Comparison of ENCODE assay signal across 1 fruit fly cellular context in the genomic region with DNA sequence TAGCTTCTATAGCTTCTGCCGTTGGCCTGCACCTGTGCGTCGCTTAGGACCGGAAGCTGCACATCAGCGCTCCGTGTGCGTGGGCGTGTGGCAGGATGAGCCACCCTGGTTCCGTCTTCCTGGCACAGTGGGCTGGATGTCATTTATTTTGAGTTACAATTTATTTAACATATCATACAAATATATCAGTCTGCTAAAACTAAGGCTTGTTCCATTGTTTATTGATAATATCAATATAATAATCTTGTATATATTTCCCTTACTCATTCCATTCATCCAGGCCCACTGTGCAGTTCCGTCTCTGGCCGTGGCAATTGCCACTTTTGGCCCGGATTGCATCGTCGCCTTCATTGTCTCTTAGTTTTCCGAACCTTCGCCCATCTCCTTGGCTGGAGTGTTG.
TF ChIP-seq lines count a peak whose summit lies in the region.

No protein-coding gene starts in this region.

TF ChIP-seq in whole organism, embryonic, 481 proteins besides CTCF, POLR2A, EP300 and RAD21 (continued from another document and continues in another):
- TF ChIP-seq CG14050 (GFP tag; IDR thresholded peaks at IDR 0.05; lab: Robert Waterston, UW) (peak; percentile 22; the same call in 1 of the 3 replicates), ftz-f1 (GFP tag; optimal IDR thresholded peaks at IDR 0.05; lab: Kevin White, UChicago) (no peak), Eip74EF (GFP tag; optimal IDR thresholded peaks at IDR 0.05; lab: Kevin White, UChicago) (no peak), CG4282 (GFP tag; optimal IDR thresholded peaks at IDR 0.05; lab: Kevin White, UChicago) (no peak), ab (GFP tag; optimal IDR thresholded peaks at IDR 0.05; lab: Kevin White, UChicago) (no peak), Gug (GFP tag; IDR thresholded peaks at IDR 0.05; lab: Robert Waterston, UW) (0 out of 4 replicates have a peak, but pooled peaks have one; percentile 33), CG4424 (GFP tag; optimal IDR thresholded peaks at IDR 0.05; lab: Kevin White, UChicago) (peak; percentile 40), Sox100B (GFP tag; optimal IDR thresholded peaks at IDR 0.05; lab: Kevin White, UChicago) (peak; percentile 17), Pdp1 (GFP tag; optimal IDR thresholded peaks at IDR 0.05; lab: Kevin White, UChicago) (no peak), Oli (tag; optimal IDR thresholded peaks at IDR 0.05; lab: Kevin White, UChicago) (peak; percentile 58), B-H1 (GFP tag; IDR thresholded peaks at IDR 0.05; lab: Robert Waterston, UW) (peak; percentile 57), CG14667 (GFP tag; IDR thresholded peaks at IDR 0.05; lab: Robert Waterston, UW) (peak; percentile 39), HmgD (GFP tag; optimal IDR thresholded peaks at IDR 0.05; lab: Kevin White, UChicago) (no peak), CG13296 (GFP tag; optimal IDR thresholded peaks at IDR 0.05; lab: Kevin White, UChicago) (peak; percentile 17), stc (GFP tag; IDR thresholded peaks at IDR 0.05; lab: Robert Waterston, UW) (peak; percentile 18; the same call in 1 of the 2 replicates), Nf-YC (tag; optimal IDR thresholded peaks at IDR 0.05; lab: Kevin White, UChicago) (no peak), CG10274 (GFP tag; optimal IDR thresholded peaks at IDR 0.05; lab: Kevin White, UChicago) (no peak), CG11695 (GFP tag; IDR thresholded peaks at IDR 0.05; lab: Robert Waterston, UW) (0 out of 3 replicates have a peak, but pooled peaks have one; percentile 41), CG11247 (GFP tag; IDR thresholded peaks at IDR 0.05; lab: Robert Waterston, UW) (peak; percentile 42; the same call in 1 of the 2 replicates), CG10543 (GFP tag; optimal IDR thresholded peaks at IDR 0.05; lab: Kevin White, UChicago) (no peak), ash1 (GFP tag; optimal IDR thresholded peaks at IDR 0.05; lab: Kevin White, UChicago) (no peak), CG3847 (GFP tag; IDR thresholded peaks at IDR 0.05; lab: Robert Waterston, UW) (no peak), lbe (GFP tag; optimal IDR thresholded peaks at IDR 0.05; lab: Kevin White, UChicago) (no peak), CG4730 (GFP tag; IDR thresholded peaks at IDR 0.05; lab: Robert Waterston, UW) (peak; percentile 30; the same call in 1 of the 2 replicates), H2.0 (GFP tag; IDR thresholded peaks at IDR 0.05; lab: Robert Waterston, UW) (0 out of 2 replicates have a peak, but pooled peaks have one; percentile 9), CG6813 (GFP tag; optimal IDR thresholded peaks at IDR 0.05; lab: Kevin White, UChicago) (peak; percentile 17), ewg (GFP tag; optimal IDR thresholded peaks at IDR 0.05; lab: Kevin White, UChicago) (peak; percentile 46), fu2 (GFP tag; optimal IDR thresholded peaks at IDR 0.05; lab: Kevin White, UChicago) (no peak), tgo (GFP tag; IDR thresholded peaks at IDR 0.05; lab: Robert Waterston, UW) (peak; percentile 36; the same call in 1 of the 3 replicates), gro (GFP tag; optimal IDR thresholded peaks at IDR 0.05; lab: Kevin White, UChicago) (no peak), Usf (GFP tag; optimal IDR thresholded peaks at IDR 0.05; lab: Kevin White, UChicago) (no peak), trh (GFP tag; optimal IDR thresholded peaks at IDR 0.05; lab: Kevin White, UChicago) (peak; percentile 4), CG2199 (GFP tag; IDR thresholded peaks at IDR 0.05; lab: Robert Waterston, UW) (no peak), dpn (GFP tag; optimal IDR thresholded peaks at IDR 0.05; lab: Kevin White, UChicago) (peak in 1 of 2 experiments; percentile 22), CG1602 (GFP tag; optimal IDR thresholded peaks at IDR 0.05; lab: Kevin White, UChicago) (peak; percentile 32), CG3281 (GFP tag; optimal IDR thresholded peaks at IDR 0.05; lab: Kevin White, UChicago) (peak; percentile 22), zen2 (GFP tag; IDR thresholded peaks at IDR 0.05; lab: Robert Waterston, UW; ENCODE audit: partially characterized antibody) (no peak), Hmr (GFP tag; optimal IDR thresholded peaks at IDR 0.05; lab: Kevin White, UChicago) (peak; percentile 28), run (tag; optimal IDR thresholded peaks at IDR 0.05; lab: Kevin White, UChicago) (no peak), Drgx (GFP tag; IDR thresholded peaks at IDR 0.05; lab: Robert Waterston, UW) (no peak), slp2 (GFP tag; optimal IDR thresholded peaks at IDR 0.05; lab: Kevin White, UChicago) (no peak), CG2889 (GFP tag; IDR thresholded peaks at IDR 0.05; lab: Robert Waterston, UW) (0 out of 3 replicates have a peak, but pooled peaks have one; percentile 44), hkb (optimal IDR thresholded peaks at IDR 0.05; lab: Kevin White, UChicago) (no peak), hkb (GFP tag; IDR thresholded peaks at IDR 0.05; lab: Robert Waterston, UW) (peak; percentile 70), grau (tag; optimal IDR thresholded peaks at IDR 0.05; lab: Kevin White, UChicago) (peak; percentile 41), zfh2 (GFP tag; optimal IDR thresholded peaks at IDR 0.05; lab: Kevin White, UChicago) (no peak), CG2712 (tag; optimal IDR thresholded peaks at IDR 0.05; lab: Kevin White, UChicago) (peak; percentile 58), so (GFP tag; IDR thresholded peaks at IDR 0.05; lab: Robert Waterston, UW) (0 out of 3 replicates have a peak, but pooled peaks have one; percentile 22), CG12391 (tag; optimal IDR thresholded peaks at IDR 0.05; lab: Kevin White, UChicago) (peak; percentile 39), TFAM (GFP tag; optimal IDR thresholded peaks at IDR 0.05; lab: Kevin White, UChicago) (no peak), Asciz (GFP tag; optimal IDR thresholded peaks at IDR 0.05; lab: Kevin White, UChicago) (no peak), seq (GFP tag; IDR thresholded peaks at IDR 0.05; lab: Robert Waterston, UW) (peak; percentile 29; the same call in 1 of the 2 replicates), CG3163 (GFP tag; optimal IDR thresholded peaks at IDR 0.05; lab: Kevin White, UChicago) (no peak), CG32532 (GFP tag; IDR thresholded peaks at IDR 0.05; lab: Robert Waterston, UW) (peak; percentile 26; the same call in 1 of the 2 replicates), Oaz (GFP tag; IDR thresholded peaks at IDR 0.05; lab: Robert Waterston, UW) (no peak; the same call in 1 of the 2 replicates), Meics (GFP tag; optimal IDR thresholded peaks at IDR 0.05; lab: Kevin White, UChicago) (peak; percentile 48), crc (GFP tag; optimal IDR thresholded peaks at IDR 0.05; lab: Kevin White, UChicago) (no peak), btn (GFP tag; optimal IDR thresholded peaks at IDR 0.05; lab: Kevin White, UChicago) (no peak), CG34376 (GFP tag; optimal IDR thresholded peaks at IDR 0.05; lab: Kevin White, UChicago) (no peak), klu (GFP tag; IDR thresholded peaks at IDR 0.05; lab: Robert Waterston, UW) (0 out of 2 replicates have a peak, but pooled peaks have one; percentile 28), CG12769 (tag; optimal IDR thresholded peaks at IDR 0.05; lab: Kevin White, UChicago) (peak; percentile 15), Fer1 (GFP tag; optimal IDR thresholded peaks at IDR 0.05; lab: Kevin White, UChicago) (peak; percentile 59), ci (GFP tag; IDR thresholded peaks at IDR 0.05; lab: Robert Waterston, UW) (peak; percentile 78), YL-1 (GFP tag; optimal IDR thresholded peaks at IDR 0.05; lab: Kevin White, UChicago) (no peak), nerfin-1 (tag; optimal IDR thresholded peaks at IDR 0.05; lab: Kevin White, UChicago) (no peak), vnd (GFP tag; IDR thresholded peaks at IDR 0.05; lab: Robert Waterston, UW; ENCODE audit: partially characterized antibody) (no peak), unpg (GFP tag; optimal IDR thresholded peaks at IDR 0.05; lab: Kevin White, UChicago) (peak; percentile 51), CG10267 (tag; optimal IDR thresholded peaks at IDR 0.05; lab: Kevin White, UChicago) (peak; percentile 16), phol (tag; optimal IDR thresholded peaks at IDR 0.05; lab: Kevin White, UChicago) (peak; percentile 49), Mrtf (GFP tag; IDR thresholded peaks at IDR 0.05; lab: Robert Waterston, UW) (peak; percentile 53; the same call in 1 of the 3 replicates), CrebB (tag; optimal IDR thresholded peaks at IDR 0.05; lab: Kevin White, UChicago) (no peak), pb (GFP tag; optimal IDR thresholded peaks at IDR 0.05; lab: Kevin White, UChicago) (no peak), amos (GFP tag; IDR thresholded peaks at IDR 0.05; lab: Robert Waterston, UW; ENCODE audit: partially characterized antibody) (no peak), CG17328 (GFP tag; IDR thresholded peaks at IDR 0.05; lab: Robert Waterston, UW) (peak; percentile 68), CG7556 (GFP tag; optimal IDR thresholded peaks at IDR 0.05; lab: Kevin White, UChicago) (peak; percentile 46), tna (GFP tag; IDR thresholded peaks at IDR 0.05; lab: Robert Waterston, UW; ENCODE audit: partially characterized antibody) (no peak), fd96Cb (tag; optimal IDR thresholded peaks at IDR 0.05; lab: Kevin White, UChicago) (peak; percentile 51), Optix (GFP tag; IDR thresholded peaks at IDR 0.05; lab: Robert Waterston, UW) (peak; percentile 46; the same call in 1 of the 3 replicates), Spps (tag; optimal IDR thresholded peaks at IDR 0.05; lab: Kevin White, UChicago) (no peak), CG15514 (GFP tag; optimal IDR thresholded peaks at IDR 0.05; lab: Kevin White, UChicago) (peak; percentile 17), dysf (GFP tag; IDR thresholded peaks at IDR 0.05; lab: Robert Waterston, UW) (peak; percentile 63; the same call in 2 of the 3 replicates), lilli (GFP tag; optimal IDR thresholded peaks at IDR 0.05; lab: Kevin White, UChicago) (peak; percentile 28), CG2678 (tag; optimal IDR thresholded peaks at IDR 0.05; lab: Kevin White, UChicago) (peak; percentile 61), NC2β (GFP tag; optimal IDR thresholded peaks at IDR 0.05; lab: Kevin White, UChicago) (no peak), pan (optimal IDR thresholded peaks at IDR 0.05; lab: Kevin White, UChicago) (no peak), pan (GFP tag; optimal IDR thresholded peaks at IDR 0.05 in 1 of 2, IDR thresholded peaks at IDR 0.05 in 1 of 2) (peak in 1 of 2 experiments; percentile 69), bsh (GFP tag; optimal IDR thresholded peaks at IDR 0.05; lab: Kevin White, UChicago) (peak in 1 of 2 experiments; percentile 63), CG8359 (GFP tag; optimal IDR thresholded peaks at IDR 0.05; lab: Kevin White, UChicago; ENCODE audit: borderline replicate concordance) (no peak), CG34422 (GFP tag; IDR thresholded peaks at IDR 0.05; lab: Robert Waterston, UW) (peak; percentile 33; the same call in 1 of the 3 replicates), Awh (GFP tag; IDR thresholded peaks at IDR 0.05; lab: Robert Waterston, UW) (peak; percentile 33; the same call in 1 of the 2 replicates), CG14965 (GFP tag; optimal IDR thresholded peaks at IDR 0.05; lab: Kevin White, UChicago; ENCODE audit: borderline replicate concordance) (no peak), tin (GFP tag; optimal IDR thresholded peaks at IDR 0.05; lab: Kevin White, UChicago) (peak; percentile 23), Sox102F (GFP tag; optimal IDR thresholded peaks at IDR 0.05; lab: Kevin White, UChicago) (peak; percentile 62), CG2875 (GFP tag; optimal IDR thresholded peaks at IDR 0.05; lab: Kevin White, UChicago) (peak; percentile 7), CG17829 (tag; optimal IDR thresholded peaks at IDR 0.05; lab: Kevin White, UChicago) (peak; percentile 13), CG12071 (GFP tag; optimal IDR thresholded peaks at IDR 0.05; lab: Kevin White, UChicago) (no peak), CG1024 (GFP tag; IDR thresholded peaks at IDR 0.05; lab: Robert Waterston, UW) (peak; percentile 57), sob (GFP tag; IDR thresholded peaks at IDR 0.05; lab: Robert Waterston, UW) (peak; percentile 44; the same call in 1 of the 2 replicates), CG6175 (GFP tag; IDR thresholded peaks at IDR 0.05; lab: Robert Waterston, UW) (no peak), lab (GFP tag; optimal IDR thresholded peaks at IDR 0.05; lab: Kevin White, UChicago) (peak; percentile 73), CG8924 (tag; optimal IDR thresholded peaks at IDR 0.05; lab: Kevin White, UChicago) (peak; percentile 36), Hsf (GFP tag; optimal IDR thresholded peaks at IDR 0.05; lab: Kevin White, UChicago) (peak; percentile 31), CG14014 (GFP tag; IDR thresholded peaks at IDR 0.05; lab: Robert Waterston, UW) (0 out of 2 replicates have a peak, but pooled peaks have one; percentile 13), fd64A (GFP tag; optimal IDR thresholded peaks at IDR 0.05; lab: Kevin White, UChicago) (no peak), nau (GFP tag; optimal IDR thresholded peaks at IDR 0.05; lab: Kevin White, UChicago) (no peak), CG9437 (GFP tag; optimal IDR thresholded peaks at IDR 0.05; lab: Kevin White, UChicago) (peak; percentile 8), insv (GFP tag; optimal IDR thresholded peaks at IDR 0.05; lab: Kevin White, UChicago) (no peak), CG12659 (GFP tag; optimal IDR thresholded peaks at IDR 0.05; lab: Kevin White, UChicago) (peak; percentile 11), CG31441 (GFP tag; IDR thresholded peaks at IDR 0.05; lab: Robert Waterston, UW) (peak; percentile 52), CG5953 (GFP tag; IDR thresholded peaks at IDR 0.05; lab: Robert Waterston, UW) (no peak), CG1529 (GFP tag; optimal IDR thresholded peaks at IDR 0.05; lab: Kevin White, UChicago) (peak; percentile 18), al (GFP tag; IDR thresholded peaks at IDR 0.05; lab: Robert Waterston, UW) (0 out of 2 replicates have a peak, but pooled peaks have one; percentile 20), D19A (tag; optimal IDR thresholded peaks at IDR 0.05; lab: Kevin White, UChicago) (peak; percentile 28), slbo (GFP tag; IDR thresholded peaks at IDR 0.05; lab: Robert Waterston, UW) (peak; percentile 67), CG11085 (GFP tag; IDR thresholded peaks at IDR 0.05; lab: Robert Waterston, UW) (no peak), Jarid2 (GFP tag; optimal IDR thresholded peaks at IDR 0.05; lab: Kevin White, UChicago) (no peak), Hr51 (GFP tag; optimal IDR thresholded peaks at IDR 0.05; lab: Kevin White, UChicago) (peak in 1 of 2 experiments; percentile 50), CG9727 (GFP tag; optimal IDR thresholded peaks at IDR 0.05; lab: Kevin White, UChicago) (peak; percentile 6), CG18011 (GFP tag; optimal IDR thresholded peaks at IDR 0.05; lab: Kevin White, UChicago) (no peak), CG10979 (tag; optimal IDR thresholded peaks at IDR 0.05; lab: Kevin White, UChicago) (peak; percentile 47), CG10959 (GFP tag; IDR thresholded peaks at IDR 0.05; lab: Robert Waterston, UW) (0 out of 2 replicates have a peak, but pooled peaks have one; percentile 9), CG11696 (GFP tag; IDR thresholded peaks at IDR 0.05; lab: Robert Waterston, UW) (0 out of 2 replicates have a peak, but pooled peaks have one; percentile 14), CG16815 (GFP tag; optimal IDR thresholded peaks at IDR 0.05; lab: Kevin White, UChicago) (no peak)
